Fruit fly (Drosophila melanogaster): ENCODE measurements around the gene CG45101.

The CG45101 gene

DNA sequence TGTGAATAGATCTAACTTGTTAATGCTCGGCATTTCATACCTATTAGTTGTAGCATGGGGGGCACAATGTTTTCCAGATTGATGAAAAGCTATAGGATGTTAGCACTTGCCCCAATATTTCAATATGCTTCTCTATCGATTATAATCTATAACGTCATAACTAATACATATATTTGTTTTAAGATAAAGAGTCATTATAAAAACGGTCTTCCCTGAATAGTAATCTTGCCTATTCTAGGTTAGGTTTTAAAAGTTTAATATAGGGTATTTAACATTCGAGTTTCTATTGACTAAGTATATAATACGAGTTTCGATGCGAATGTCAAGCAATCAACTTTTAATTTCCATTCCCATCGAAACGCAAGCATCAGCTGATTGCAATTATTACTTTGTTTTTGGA, 3.6 kb upstream of the CG45101 start, which contains the start of the genes CG6321 and Blos2 (continued):
- peak; percentile 57 for TF ChIP-seq CG13624 (GFP tag; optimal IDR thresholded peaks at IDR 0.05)
- TF ChIP-seq CG31388 (GFP tag; optimal IDR thresholded peaks at IDR 0.05), result peak; percentile 29
- TF ChIP-seq danr (GFP tag; IDR thresholded peaks at IDR 0.05), result 0 out of 2 replicates have a peak, but pooled peaks have one; percentile 44
- peak; percentile 93 for TF ChIP-seq bigmax (GFP tag; optimal IDR thresholded peaks at IDR 0.05)
- peak in 1 of 3 experiments; percentile 72 for TF ChIP-seq lola (GFP tag; optimal IDR thresholded peaks at IDR 0.05)
- TF ChIP-seq MTF-1 (GFP tag; optimal IDR thresholded peaks at IDR 0.05; ENCODE audit: borderline replicate concordance), result peak; percentile 6
- TF ChIP-seq CG6272 (GFP tag; IDR thresholded peaks at IDR 0.05), result no peak
- peak; percentile 51 for TF ChIP-seq CG14014 (GFP tag; IDR thresholded peaks at IDR 0.05)
- TF ChIP-seq D (optimal IDR thresholded peaks at IDR 0.05), result no peak
- peak; percentile 61 for TF ChIP-seq D (GFP tag; optimal IDR thresholded peaks at IDR 0.05)
- TF ChIP-seq Hey (tag; optimal IDR thresholded peaks at IDR 0.05), result no peak
- no peak for TF ChIP-seq nerfin-2 (GFP tag; IDR thresholded peaks at IDR 0.05; ENCODE audit: partially characterized antibody)
- peak; percentile 38 for TF ChIP-seq Side (GFP tag; optimal IDR thresholded peaks at IDR 0.05)
- peak; percentile 55 for TF ChIP-seq Chrac-16 (GFP tag; optimal IDR thresholded peaks at IDR 0.05)
- TF ChIP-seq CG17912 (GFP tag; optimal IDR thresholded peaks at IDR 0.05), result no peak
- TF ChIP-seq CG18764 (GFP tag; optimal IDR thresholded peaks at IDR 0.05), result peak; percentile 4
- peak; percentile 62 for TF ChIP-seq Hand (GFP tag; optimal IDR thresholded peaks at IDR 0.05)
- TF ChIP-seq caup (GFP tag; optimal IDR thresholded peaks at IDR 0.05; ENCODE audit: severe bottlenecking), result peak; percentile 72
- TF ChIP-seq sna (GFP tag; IDR thresholded peaks at IDR 0.05; ENCODE audit: partially characterized antibody), result no peak
- no peak for TF ChIP-seq schlank (tag; optimal IDR thresholded peaks at IDR 0.05)
- no peak for TF ChIP-seq mld (GFP tag; IDR thresholded peaks at IDR 0.05; ENCODE audit: partially characterized antibody)
- peak; percentile 68 for TF ChIP-seq lmd (GFP tag; IDR thresholded peaks at IDR 0.05)
- TF ChIP-seq trem (tag; optimal IDR thresholded peaks at IDR 0.05), result peak; percentile 68
- no peak for TF ChIP-seq ab (GFP tag; optimal IDR thresholded peaks at IDR 0.05)
- TF ChIP-seq CG13287 (GFP tag; IDR thresholded peaks at IDR 0.05; ENCODE audit: partially characterized antibody), result 0 out of 2 replicates have a peak, but pooled peaks have one; percentile 14
- peak; percentile 76 for TF ChIP-seq fd96Cb (tag; optimal IDR thresholded peaks at IDR 0.05)
- TF ChIP-seq Hsf (GFP tag; optimal IDR thresholded peaks at IDR 0.05), result peak; percentile 75
- TF ChIP-seq Fer2 (tag; optimal IDR thresholded peaks at IDR 0.05), result peak; percentile 50
- TF ChIP-seq CG14860 (GFP tag; IDR thresholded peaks at IDR 0.05; ENCODE audit: partially characterized antibody), result no peak
- TF ChIP-seq disco-r (GFP tag; optimal IDR thresholded peaks at IDR 0.05), result no peak
- TF ChIP-seq CG6683 (GFP tag; optimal IDR thresholded peaks at IDR 0.05), result peak; percentile 50
- TF ChIP-seq Pdp1 (GFP tag; optimal IDR thresholded peaks at IDR 0.05), result peak; percentile 30 to 65
- no peak for TF ChIP-seq jigr1 (GFP tag; IDR thresholded peaks at IDR 0.05)
- TF ChIP-seq jing (GFP tag; optimal IDR thresholded peaks at IDR 0.05), result peak; percentile 12
- TF ChIP-seq dati (GFP tag; IDR thresholded peaks at IDR 0.05), result no peak
- no peak for TF ChIP-seq CG3726 (GFP tag; IDR thresholded peaks at IDR 0.05)
- peak; percentile 74 for TF ChIP-seq gsb (GFP tag; IDR thresholded peaks at IDR 0.05)
- TF ChIP-seq CG11723 (GFP tag; optimal IDR thresholded peaks at IDR 0.05), result peak; percentile 39
- peak; percentile 67 for TF ChIP-seq Ssrp (tag; optimal IDR thresholded peaks at IDR 0.05)
- no peak for TF ChIP-seq Neu2 (GFP tag; optimal IDR thresholded peaks at IDR 0.05; ENCODE audit: borderline replicate concordance)
- peak; percentile 58 for TF ChIP-seq E2f2 (GFP tag; IDR thresholded peaks at IDR 0.05)
- TF ChIP-seq Camta (GFP tag; optimal IDR thresholded peaks at IDR 0.05), result peak; percentile 19
- no peak for TF ChIP-seq Lpt (GFP tag; optimal IDR thresholded peaks at IDR 0.05)
- TF ChIP-seq BtbVII (GFP tag; optimal IDR thresholded peaks at IDR 0.05), result peak; percentile 71
- peak; percentile 57; the same call in 1 of the 3 replicates for TF ChIP-seq CG11456 (GFP tag; IDR thresholded peaks at IDR 0.05)
- peak; percentile 84 for TF ChIP-seq tap (tag; optimal IDR thresholded peaks at IDR 0.05)
- TF ChIP-seq repo (GFP tag; optimal IDR thresholded peaks at IDR 0.05), result no peak
- peak; percentile 80 for TF ChIP-seq Fer3 (tag; optimal IDR thresholded peaks at IDR 0.05)
- peak; percentile 48; the same call in 2 of the 3 replicates for TF ChIP-seq croc (GFP tag; conservative IDR thresholded peaks at IDR 0.05)
- TF ChIP-seq slbo (GFP tag; IDR thresholded peaks at IDR 0.05), result peak; percentile 68

All from whole organism, embryonic.